Worm (Caenorhabditis elegans) whole organism, mixed stage, embryonic: ENCODE results near the gene clec-62.

ENCODE experiments used
- M03D4.4 ChIP-seq: sonication (generic microtip); optimal IDR thresholded peaks from 2 replicates; lab custom pipeline; 2017; ENCODE audit warnings: mild to moderate bottlenecking, missing genetic modification characterization, missing compliant biosample characterization
- bed-3 ChIP-seq: fragments of 200-800 bp; sonication (Bioruptor generic); optimal IDR thresholded peaks from 3 replicates; lab custom pipeline; 2018; ENCODE audit warnings: mild to moderate bottlenecking, missing genetic modification characterization, moderate library complexity, missing compliant biosample characterization
- blmp-1 ChIP-seq: fragments of 150-350 bp; optimal IDR thresholded peaks from 2 replicates; lab custom pipeline; 2014; ENCODE audit warnings: missing biosample characterization, missing genetic modification characterization
- ceh-43 ChIP-seq: fragments of 200-800 bp; sonication (Bioruptor generic); optimal IDR thresholded peaks from 2 replicates; lab custom pipeline; 2018; ENCODE audit warnings: mild to moderate bottlenecking, missing genetic modification characterization, moderate library complexity, missing compliant biosample characterization
- ceh-83 ChIP-seq: fragments of 200-800 bp; sonication (Bioruptor generic); optimal IDR thresholded peaks from 2 replicates; lab custom pipeline; 2018; ENCODE audit warnings: mild to moderate bottlenecking, missing genetic modification characterization, missing compliant biosample characterization
- ces-1 ChIP-seq: fragments of 150-350 bp; optimal IDR thresholded peaks from 2 replicates; lab custom pipeline; 2014; ENCODE audit warnings: missing biosample characterization, missing genetic modification reagents, missing genetic modification characterization
- cnd-1 ChIP-seq: fragments of 200-800 bp; sonication (Bioruptor generic); optimal IDR thresholded peaks from 2 replicates; lab custom pipeline; 2018; ENCODE audit warnings: mild to moderate bottlenecking, missing genetic modification characterization, missing compliant biosample characterization
- drap-1 ChIP-seq: fragments of 200-800 bp; sonication (Bioruptor generic); optimal IDR thresholded peaks from 3 replicates; lab custom pipeline; 2018; ENCODE audit warnings: mild to moderate bottlenecking, missing genetic modification characterization, missing compliant biosample characterization
- elt-1 ChIP-seq: sonication (generic microtip); optimal IDR thresholded peaks from 2 replicates; lab custom pipeline; 2017; ENCODE audit warnings: missing genetic modification characterization, mild to moderate bottlenecking, missing compliant biosample characterization, antibody characterized with exemption, moderate library complexity, borderline replicate concordance; ENCODE audit not compliant: insufficient read depth
- elt-3 ChIP-seq: fragments of 150-350 bp; optimal IDR thresholded peaks from 2 replicates; lab custom pipeline; 2014; ENCODE audit warnings: missing biosample characterization, missing genetic modification characterization
- flh-1 ChIP-seq: fragments of 200-800 bp; sonication (Bioruptor generic); optimal IDR thresholded peaks from 2 replicates; lab custom pipeline; 2018; ENCODE audit warnings: mild to moderate bottlenecking, missing genetic modification characterization, moderate library complexity, missing compliant biosample characterization
- lin-13 ChIP-seq: fragments of 150-350 bp; optimal IDR thresholded peaks from 2 replicates; lab custom pipeline; 2014; ENCODE audit warnings: missing biosample characterization, missing genetic modification characterization
- lin-32 ChIP-seq: fragments of 200-800 bp; sonication (Bioruptor generic); optimal IDR thresholded peaks from 2 replicates; lab custom pipeline; 2018; ENCODE audit warnings: mild to moderate bottlenecking, missing genetic modification characterization, missing compliant biosample characterization
- lsy-2 ChIP-seq: fragments of 150-350 bp; optimal IDR thresholded peaks from 2 replicates; lab custom pipeline; 2014; ENCODE audit warnings: missing biosample characterization, missing genetic modification characterization
- mab-5 ChIP-seq: fragments of 150-350 bp; optimal IDR thresholded peaks from 2 replicates; lab custom pipeline; 2014; ENCODE audit warnings: missing biosample characterization, missing genetic modification characterization
- mep-1 ChIP-seq: fragments of 150-350 bp; optimal IDR thresholded peaks from 2 replicates; lab custom pipeline; 2017; ENCODE audit warnings: missing biosample characterization, missing genetic modification reagents, missing genetic modification characterization, inconsistent platforms
- mls-2 ChIP-seq: sonication (generic microtip); optimal IDR thresholded peaks from 2 replicates; lab custom pipeline; 2016; ENCODE audit warnings: mild to moderate bottlenecking, missing genetic modification characterization, moderate library complexity, missing compliant biosample characterization
- nhr-28 ChIP-seq: fragments of 150-350 bp; optimal IDR thresholded peaks from 2 replicates; lab custom pipeline; 2014; ENCODE audit warnings: missing biosample characterization, missing genetic modification characterization
- nhr-76 ChIP-seq: sonication (generic microtip); optimal IDR thresholded peaks from 2 replicates; lab custom pipeline; 2017; ENCODE audit warnings: missing biosample characterization, missing genetic modification characterization
- pha-4 ChIP-seq: fragments of 150-350 bp; optimal IDR thresholded peaks from 2 replicates; lab custom pipeline; 2018; ENCODE audit warnings: missing biosample characterization, missing genetic modification reagents, missing genetic modification characterization
- snpc-4 ChIP-seq: fragments of 150-350 bp; optimal IDR thresholded peaks from 2 replicates; lab custom pipeline; 2014; ENCODE audit warnings: missing biosample characterization, missing genetic modification characterization
- sptf-1 ChIP-seq: sonication (generic microtip); optimal IDR thresholded peaks from 2 replicates; lab custom pipeline; 2017; ENCODE audit warnings: mild to moderate bottlenecking, missing genetic modification characterization, moderate library complexity, missing compliant biosample characterization
- tbx-8 ChIP-seq: fragments of 200-800 bp; sonication (Bioruptor generic); optimal IDR thresholded peaks from 2 replicates; lab custom pipeline; 2018; ENCODE audit warnings: mild to moderate bottlenecking, missing genetic modification characterization, moderate library complexity, missing compliant biosample characterization
- unc-120 ChIP-seq: sonication (generic microtip); optimal IDR thresholded peaks from 2 replicates; lab custom pipeline; 2017; ENCODE audit warnings: missing genetic modification characterization, missing compliant biosample characterization; ENCODE audit not compliant: poor library complexity, severe bottlenecking
- unc-39 ChIP-seq: fragments of 150-350 bp; optimal IDR thresholded peaks from 2 replicates; lab custom pipeline; 2014; ENCODE audit warnings: missing biosample characterization, missing genetic modification characterization
- unc-62 ChIP-seq: fragments of 150-350 bp; optimal IDR thresholded peaks from 2 replicates; lab custom pipeline; 2014; ENCODE audit warnings: missing biosample characterization, missing genetic modification reagents, missing genetic modification characterization
- zip-8 ChIP-seq: fragments of 150-350 bp; optimal IDR thresholded peaks from 2 replicates; lab custom pipeline; 2014; ENCODE audit warnings: missing biosample characterization, missing genetic modification characterization
- ztf-11 ChIP-seq: fragments of 150-350 bp; optimal IDR thresholded peaks from 2 replicates; lab custom pipeline; 2014; ENCODE audit warnings: missing biosample characterization, missing genetic modification characterization

Gene clec-62

ce11 chrII:12896666-12897065 lies 1.7 kb upstream of the clec-62 start:
- no peak for TF ChIP-seq ztf-11 (tag; lab: Kevin White, UChicago)
- TF ChIP-seq mab-5 = no peak
- no peak for TF ChIP-seq drap-1 (GFP tag; lab: Kevin White, UChicago)
- TF ChIP-seq unc-39 = no peak
- TF ChIP-seq elt-3 (tag; lab: Kevin White, UChicago) = no peak
- no peak for TF ChIP-seq pha-4
- TF ChIP-seq mls-2 (tag; lab: Kevin White, UChicago) = no peak
- TF ChIP-seq ces-1 (GFP tag; lab: Kevin White, UChicago) = no peak
- TF ChIP-seq ceh-83 (GFP tag; lab: Kevin White, UChicago) = no peak
- no peak for TF ChIP-seq cnd-1
- TF ChIP-seq unc-62 (GFP tag; lab: Kevin White, UChicago) = no peak
- no peak for TF ChIP-seq lin-13
- TF ChIP-seq snpc-4 (tag; lab: Kevin White, UChicago) = no peak
- no peak for TF ChIP-seq nhr-28 (tag; lab: Kevin White, UChicago)

- TF ChIP-seq mep-1 (tag; lab: Kevin White, UChicago) (no peak), lin-32 (GFP tag; lab: Kevin White, UChicago) (no peak), pha-4 (no peak), zip-8 (no peak)
Measured at ce11 chrII:12892407-12892806, 2.5 kb downstream of the clec-62 start.

- no peak for TF ChIP-seq nhr-28 (tag; lab: Kevin White, UChicago)
- no peak for TF ChIP-seq lsy-2 (tag; lab: Kevin White, UChicago)
- TF ChIP-seq, all 35 proteins: peak for 0
Measured at ce11 chrII:12888471-12888870, 6.5 kb downstream of the clec-62 start, which contains the start of gene F35C5.3. F35C5.3 (plus strand) TSS chrII:12888771.

- TF ChIP-seq pha-4 (no peak), tbx-8 (GFP tag; lab: Kevin White, UChicago) (no peak), zip-8 (no peak), flh-1 (GFP tag; lab: Kevin White, UChicago) (no peak), M03D4.4 (tag; lab: Kevin White, UChicago) (no peak), mls-2 (tag; lab: Kevin White, UChicago) (no peak), blmp-1 (no peak), elt-1 (tag; lab: Kevin White, UChicago) (no peak), unc-39 (no peak), sptf-1 (tag; lab: Kevin White, UChicago) (no peak), nhr-28 (tag; lab: Kevin White, UChicago) (no peak), cnd-1 (no peak), snpc-4 (tag; lab: Kevin White, UChicago) (no peak)
Measured at ce11 chrII:12884972-12885371, 10.0 kb downstream of the clec-62 start, which contains the start of gene sra-14. sra-14 (plus strand) TSS chrII:12885272.

ce11 chrII:12880406-12880805 lies 14.5 kb downstream of the clec-62 start, which contains the start of gene F35C5.1:
F35C5.1 (plus strand) TSS chrII:12880804.
- TF ChIP-seq unc-39 (no peak), sptf-1 (tag; lab: Kevin White, UChicago) (no peak), unc-120 (tag; lab: Kevin White, UChicago) (no peak)

- TF ChIP-seq sptf-1 (tag; lab: Kevin White, UChicago) (no peak), flh-1 (GFP tag; lab: Kevin White, UChicago) (no peak), blmp-1 (no peak), nhr-76 (tag; lab: Kevin White, UChicago) (no peak), mls-2 (tag; lab: Kevin White, UChicago) (no peak), unc-62 (GFP tag; lab: Kevin White, UChicago) (no peak), snpc-4 (tag; lab: Kevin White, UChicago) (no peak), ces-1 (GFP tag; lab: Kevin White, UChicago) (no peak), ceh-43 (GFP tag; lab: Kevin White, UChicago) (no peak), bed-3 (GFP tag; lab: Kevin White, UChicago) (no peak), unc-39 (no peak), nhr-28 (tag; lab: Kevin White, UChicago) (no peak)
Measured at ce11 chrII:12879758-12880157, 15.2 kb downstream of the clec-62 start.
